Worm (Caenorhabditis elegans) whole organism, dauer: ENCODE results near the gene sri-29.

Experiments used
- unc-62 ChIP-seq: sonication (generic microtip); optimal IDR thresholded peaks from 2 replicates; lab custom pipeline; 2017; ENCODE audit warnings: missing biosample characterization, missing genetic modification reagents, missing genetic modification characterization

sri-29 gene

DNA sequence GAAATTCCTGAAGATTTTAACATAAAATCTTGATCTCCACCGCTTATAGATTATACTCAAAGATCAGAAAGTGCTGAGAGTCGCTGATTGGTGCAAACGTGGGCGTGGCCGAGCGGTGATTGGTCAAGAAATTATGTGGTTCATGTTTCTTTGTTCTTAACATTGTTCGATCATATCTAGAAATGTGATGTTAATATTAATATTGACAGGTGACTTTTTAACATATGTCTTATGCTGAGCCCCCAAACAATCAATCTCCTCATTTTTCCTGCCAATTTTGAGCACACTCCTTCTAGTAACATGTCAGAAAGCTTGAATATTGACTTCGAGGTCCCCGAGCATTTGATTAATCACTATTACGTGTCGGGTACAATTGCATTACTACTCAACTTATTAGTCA is at the start of gene sri-29:
Gene sri-29 (plus strand): TSS at position 301 of the 400 bp plus-strand sequence.
- no peak for TF ChIP-seq unc-62 (GFP tag; lab: Kevin White, UChicago)

DNA sequence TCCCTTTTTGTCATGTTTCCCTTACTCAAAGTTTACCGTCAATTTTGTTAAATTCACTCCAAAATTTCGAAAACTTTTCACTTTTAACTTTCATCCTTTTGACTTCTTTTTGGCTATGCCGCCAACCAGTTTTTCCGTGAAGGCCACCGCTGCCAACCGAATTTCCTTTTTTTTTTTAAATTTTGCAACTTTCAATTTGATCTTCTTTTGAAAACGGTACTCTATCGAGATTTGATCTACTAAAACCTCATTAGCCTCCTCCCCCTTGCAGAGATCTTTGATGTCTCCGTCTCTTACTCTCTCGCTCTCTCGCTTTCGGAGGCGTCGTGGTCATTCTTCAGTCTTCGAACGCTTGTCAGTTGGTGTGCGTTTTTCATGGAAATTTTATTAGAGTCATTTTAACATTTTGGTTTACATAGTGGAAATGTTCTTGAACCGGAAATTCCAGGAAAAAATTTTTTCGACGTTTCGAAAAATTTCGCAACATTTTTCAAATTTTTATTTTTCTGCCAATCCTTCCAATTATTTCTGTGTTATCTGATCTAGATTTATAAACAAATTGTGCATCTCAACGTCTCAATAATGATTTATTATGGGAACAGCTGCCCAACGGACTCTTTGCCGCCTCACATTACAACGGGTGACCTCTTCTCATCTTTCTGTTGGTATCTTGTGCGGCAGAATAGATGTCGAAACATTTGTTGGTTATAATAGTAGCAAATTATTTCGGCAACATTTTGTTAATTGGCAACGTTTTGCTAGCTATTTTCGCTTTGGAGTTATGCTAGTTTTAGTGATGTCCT is 49.3 kb upstream of the sri-29 start:
- TF ChIP-seq unc-62 (GFP tag; lab: Kevin White, UChicago) = no peak

DNA sequence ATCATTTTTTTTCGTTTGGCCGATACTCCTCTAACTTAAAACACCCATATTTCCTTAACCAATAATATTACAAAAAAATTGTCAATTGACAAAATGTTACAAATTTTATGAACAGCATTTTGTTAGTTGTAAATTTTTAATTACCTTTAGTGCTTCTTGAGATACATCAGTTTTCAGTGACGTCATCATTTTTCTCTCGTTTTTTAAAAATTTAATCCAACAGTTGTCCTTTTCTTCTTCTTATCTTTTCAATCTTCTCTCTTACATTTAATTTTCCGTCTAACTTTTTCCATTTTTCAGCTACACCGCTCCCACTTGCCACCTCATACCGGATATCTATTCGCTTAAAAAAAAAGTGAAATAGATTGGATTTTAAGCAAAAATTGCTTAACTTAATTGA is 47.4 kb upstream of the sri-29 start, which contains the start of gene lido-8:
Gene lido-8 (plus strand): TSS at position 301 of the 400 bp plus-strand sequence.
- TF ChIP-seq unc-62 (GFP tag; lab: Kevin White, UChicago) = no peak

DNA sequence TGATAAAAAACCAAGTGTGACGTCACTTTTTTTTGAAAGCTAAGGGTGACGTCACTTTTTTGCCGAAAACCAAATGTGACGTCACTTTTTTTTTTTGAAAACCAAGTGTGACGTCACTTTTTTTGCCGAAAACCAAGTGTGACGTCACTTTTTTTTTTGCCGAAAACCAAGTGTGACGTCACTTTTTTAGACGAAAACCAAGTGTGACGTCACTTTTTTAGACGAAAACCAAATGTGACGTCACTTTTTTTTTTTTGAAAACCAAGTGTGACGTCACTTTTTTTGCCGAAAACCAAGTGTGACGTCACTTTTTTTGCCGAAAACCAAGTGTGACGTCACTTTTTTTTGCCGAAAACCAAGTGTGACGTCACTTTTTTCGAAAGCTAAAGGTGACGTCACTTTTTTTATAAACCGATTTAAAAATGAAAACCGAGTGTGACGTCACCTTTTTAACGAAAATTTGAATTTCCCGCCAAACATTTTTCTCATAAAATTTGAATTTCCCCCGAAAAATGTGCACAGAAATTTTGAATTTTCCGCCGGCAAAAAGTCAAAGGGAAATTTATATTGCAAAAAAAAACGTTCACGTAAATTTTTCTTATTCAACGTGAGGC is 46.2 kb upstream of the sri-29 start:
- TF ChIP-seq unc-62 (GFP tag; lab: Kevin White, UChicago) = no peak

DNA sequence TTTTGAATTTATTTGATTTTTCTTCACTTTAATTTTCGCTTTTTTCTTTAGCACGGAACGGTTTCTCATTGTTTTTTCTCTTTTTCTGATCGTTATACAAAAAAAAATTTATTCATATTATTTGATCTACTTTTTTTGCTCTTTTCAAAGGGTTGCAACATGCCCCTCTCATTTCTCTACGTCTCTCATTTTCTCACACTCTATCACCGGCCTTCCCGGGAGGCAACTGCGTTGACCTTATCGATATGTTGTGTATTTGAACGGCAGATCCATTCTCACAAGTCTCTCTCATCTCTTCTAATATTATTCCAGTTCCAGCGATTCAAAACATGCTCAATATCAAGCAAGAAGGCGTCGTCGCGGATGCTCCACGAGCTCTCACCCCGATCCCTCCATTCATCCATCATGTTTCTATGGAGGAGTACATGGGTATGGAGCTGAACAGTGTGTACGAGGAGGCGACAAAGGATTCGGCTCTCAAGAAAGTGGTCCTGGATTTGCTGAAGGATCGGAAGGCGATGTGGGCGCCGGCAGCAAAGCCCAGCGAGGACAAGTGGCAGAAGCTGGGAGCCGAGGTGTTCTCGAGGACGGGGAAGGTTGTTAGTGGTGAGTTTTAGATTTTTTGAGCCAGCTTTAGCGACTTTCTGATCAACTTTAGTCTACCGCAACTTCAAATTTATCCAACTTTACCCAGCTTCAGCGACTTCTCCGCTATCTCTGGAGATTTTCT is 43.4 kb upstream of the sri-29 start, which contains the start of gene lido-9:
Gene lido-9 (plus strand): TSS at position 234 of the 730 bp plus-strand sequence.
- TF ChIP-seq unc-62 (GFP tag; lab: Kevin White, UChicago) = no peak

DNA sequence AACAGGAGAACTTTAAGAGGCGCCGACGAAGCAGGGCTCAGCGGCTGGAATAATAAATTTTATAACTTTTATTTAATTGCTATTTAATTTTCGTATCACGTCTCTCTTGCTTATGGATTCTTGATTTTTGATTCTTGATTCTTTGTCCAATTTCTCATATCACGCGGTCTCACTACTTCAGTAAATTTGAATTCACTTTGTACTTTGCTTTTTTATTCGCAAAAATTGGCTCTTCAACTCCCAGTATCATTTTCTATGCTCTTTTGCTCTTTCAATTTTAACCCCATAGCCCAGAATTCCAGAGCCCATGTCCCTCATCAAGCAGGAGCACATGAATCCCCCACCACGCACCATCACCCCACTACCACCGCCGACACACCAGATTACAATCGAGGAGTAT is 41.9 kb upstream of the sri-29 start, which contains the start of gene lido-10:
Gene lido-10 (plus strand): TSS at position 301 of the 400 bp plus-strand sequence.
- TF ChIP-seq unc-62 (GFP tag; lab: Kevin White, UChicago) = no peak

DNA sequence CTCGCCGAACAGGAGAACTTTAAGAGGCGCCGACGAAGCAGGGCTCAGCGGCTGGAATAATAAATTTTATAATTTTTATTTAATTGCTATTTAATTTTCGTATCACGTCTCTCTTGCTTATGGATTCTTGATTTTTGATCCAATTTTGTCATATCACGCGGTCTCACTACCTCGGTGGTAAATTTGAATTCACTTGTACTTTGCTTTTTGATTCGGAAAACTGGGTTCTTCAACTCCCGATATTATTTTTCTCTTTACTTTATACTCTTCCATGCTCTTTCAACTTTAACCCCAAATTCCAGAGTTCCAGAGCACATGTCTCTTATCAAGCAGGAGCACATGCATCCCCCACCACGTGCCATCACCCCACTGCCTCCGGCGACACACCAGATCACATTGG is 40.5 kb upstream of the sri-29 start, which contains the start of gene lido-11:
Gene lido-11 (plus strand): TSS at position 301 of the 400 bp plus-strand sequence.
- TF ChIP-seq unc-62 (GFP tag; lab: Kevin White, UChicago) = no peak

DNA sequence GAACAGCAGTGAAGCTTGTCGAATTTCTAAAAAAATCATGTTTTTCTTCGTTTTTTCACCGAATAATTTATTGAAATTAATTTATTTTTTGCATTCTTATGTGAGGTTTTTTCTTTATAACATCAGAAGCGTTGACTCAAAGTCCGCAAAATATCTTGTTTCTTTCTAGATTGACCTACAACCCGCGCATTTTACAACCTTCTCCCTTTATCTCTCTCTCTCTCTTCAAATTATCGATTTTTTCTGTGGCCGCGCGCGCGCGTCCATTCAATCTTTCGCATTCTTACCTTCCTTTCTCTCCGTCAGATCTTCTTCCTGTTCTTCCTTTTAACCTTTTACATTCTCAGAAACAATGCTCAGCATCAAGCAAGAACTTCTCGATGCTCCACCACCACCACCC is 38.6 kb upstream of the sri-29 start, which contains the start of gene lido-12:
Gene lido-12 (plus strand): TSS at position 301 of the 400 bp plus-strand sequence.
- TF ChIP-seq unc-62 (GFP tag; lab: Kevin White, UChicago) = no peak

DNA sequence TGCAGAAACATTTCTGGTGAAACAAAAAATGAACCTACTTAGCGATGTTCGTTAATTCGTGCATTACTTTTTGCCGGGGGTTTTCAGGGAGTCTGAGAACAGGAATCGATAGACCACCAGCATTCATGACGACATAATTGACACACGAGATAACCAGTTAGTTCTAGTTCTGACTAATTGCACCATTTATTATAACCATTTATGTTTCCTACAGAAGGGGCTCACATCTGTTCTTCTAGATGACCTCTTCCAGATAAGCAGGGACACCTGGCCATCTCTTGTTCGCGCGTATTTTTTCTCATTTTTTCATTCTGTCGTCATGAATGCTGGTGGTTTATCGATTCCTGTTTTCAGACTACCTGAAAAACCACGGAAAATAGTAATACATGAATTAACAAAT is 35.7 kb upstream of the sri-29 start, which contains the start of gene sdz-5:
Gene sdz-5 (plus strand): TSS at position 301 of the 400 bp plus-strand sequence.
- TF ChIP-seq unc-62 (GFP tag; lab: Kevin White, UChicago) = no peak

DNA sequence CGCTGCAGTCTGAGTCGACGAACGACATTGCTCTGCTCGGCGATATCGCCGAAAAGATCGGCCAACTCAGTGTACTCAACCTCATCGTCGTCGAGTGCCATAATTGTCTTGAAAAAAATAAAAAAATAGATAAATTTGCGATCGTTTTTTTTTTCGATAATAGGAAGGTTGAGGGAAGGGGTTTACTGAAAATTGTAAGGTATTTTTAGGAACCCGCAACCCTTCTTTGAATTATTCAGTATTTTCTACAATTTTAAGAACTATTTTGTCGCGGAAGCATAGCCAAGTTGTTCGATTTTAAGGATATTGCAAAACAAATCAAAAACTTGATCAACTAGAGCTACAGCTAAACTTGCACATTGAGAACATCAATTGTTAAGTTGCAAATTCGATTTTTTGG is 32.0 kb upstream of the sri-29 start, which contains the start of gene C41H7.9:
Gene C41H7.9 (minus strand): TSS at position 101 of the 400 bp plus-strand sequence.
- no peak for TF ChIP-seq unc-62 (GFP tag; lab: Kevin White, UChicago)

DNA sequence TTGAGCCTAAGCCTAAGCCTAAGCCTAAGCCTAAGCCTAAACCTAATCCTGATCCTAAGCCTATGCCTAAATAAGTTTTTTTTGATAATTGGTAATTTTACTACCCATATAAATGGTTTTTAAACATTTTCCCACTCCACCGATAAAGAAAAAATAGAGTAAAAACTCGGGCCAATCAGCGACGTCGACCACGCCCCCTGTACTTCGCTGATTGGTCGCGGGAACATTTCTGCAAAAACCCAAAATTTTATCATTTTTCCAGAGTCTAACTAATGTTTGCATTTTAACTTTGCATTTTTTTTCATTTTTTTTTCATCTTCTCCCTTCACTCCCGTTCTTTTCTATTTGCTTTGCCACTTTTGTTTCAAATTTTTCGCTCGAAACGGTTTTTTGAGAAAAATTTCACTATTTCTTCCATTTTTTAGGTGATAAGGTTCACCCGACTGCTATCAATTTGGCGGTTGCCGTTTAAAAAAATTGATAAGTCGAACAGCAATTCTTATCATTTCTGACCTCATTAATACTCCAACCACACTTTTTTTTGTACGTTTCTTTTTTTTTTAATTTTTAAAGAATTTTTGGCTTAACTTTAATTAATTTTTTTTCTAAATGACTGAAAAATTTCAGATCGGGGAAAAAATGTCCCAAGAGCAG is 29.8 kb upstream of the sri-29 start, which contains the start of gene C41H7.2:
Gene C41H7.2 (plus strand): TSS at position 622 of the 654 bp plus-strand sequence.
- no peak for TF ChIP-seq unc-62 (GFP tag; lab: Kevin White, UChicago)

DNA sequence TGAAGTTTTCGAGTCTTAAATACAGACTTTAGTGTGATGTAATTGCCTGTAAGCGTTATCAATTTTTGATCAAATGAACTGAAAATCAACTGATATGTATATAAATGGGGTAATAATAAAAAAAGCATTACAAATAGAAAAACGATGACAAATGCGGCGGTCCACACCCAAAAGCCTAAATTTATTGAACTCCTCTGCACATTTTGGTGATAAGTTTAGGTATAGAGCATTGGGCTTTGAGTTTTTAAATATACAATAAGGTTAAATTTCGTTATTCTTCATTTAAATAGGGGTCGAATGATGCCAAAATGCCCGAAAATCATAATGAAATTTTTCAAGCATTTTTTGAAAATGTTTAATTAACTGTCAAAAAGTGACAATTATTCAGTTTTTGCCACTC is 24.3 kb upstream of the sri-29 start, which contains the start of gene clec-3:
Gene clec-3 (minus strand): TSS at position 101 of the 400 bp plus-strand sequence.
- TF ChIP-seq unc-62 (GFP tag; lab: Kevin White, UChicago) = no peak

DNA sequence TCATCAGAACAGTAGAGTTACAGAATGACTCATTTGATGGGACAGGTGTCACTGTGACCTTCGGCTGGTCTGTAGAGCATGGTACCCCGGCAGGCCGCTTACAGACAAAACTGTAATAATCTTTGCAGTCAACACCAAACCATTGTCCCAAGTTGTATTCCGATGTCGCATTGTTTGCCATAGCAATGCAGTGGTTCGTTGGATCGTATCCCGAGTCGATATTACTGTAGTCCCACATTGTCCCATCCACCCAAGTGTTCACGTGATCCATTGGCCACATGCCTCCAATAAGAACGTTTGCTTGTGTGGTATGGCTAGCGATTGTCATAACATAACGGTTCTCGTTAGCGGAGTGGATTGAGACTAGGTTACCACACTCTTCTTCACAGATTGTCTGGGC is 23.2 kb upstream of the sri-29 start:
- no peak for TF ChIP-seq unc-62 (GFP tag; lab: Kevin White, UChicago)

DNA sequence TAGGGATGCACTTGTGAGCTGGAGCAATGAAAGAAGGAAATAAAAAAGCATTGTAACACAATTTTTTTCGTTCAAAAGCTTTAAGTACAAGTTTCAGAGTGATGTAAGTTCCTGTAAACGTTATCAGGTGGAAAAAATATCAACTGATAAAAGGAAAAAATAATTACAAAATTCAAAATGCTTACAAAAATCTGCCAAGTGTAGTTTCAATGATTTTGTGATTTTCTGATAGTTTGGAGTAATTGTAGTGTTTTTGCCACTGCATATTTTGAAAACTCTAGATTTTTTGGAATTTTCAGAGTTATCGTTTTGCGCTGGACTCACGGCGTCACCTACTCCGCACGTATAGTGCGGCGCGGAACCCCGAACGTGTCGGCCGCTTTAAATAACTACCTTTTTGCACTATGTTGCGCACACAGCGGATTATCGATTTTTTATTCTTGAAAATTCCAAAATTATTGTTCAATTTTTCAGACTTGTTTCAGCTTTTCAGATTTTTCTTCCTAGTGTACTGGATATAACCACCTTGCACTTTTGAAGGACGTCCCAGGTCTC is 20.7 kb upstream of the sri-29 start, which contains the start of gene clec-2:
Gene clec-2 (minus strand): TSS at position 51 of the 555 bp plus-strand sequence.
- TF ChIP-seq unc-62 (GFP tag; lab: Kevin White, UChicago) = no peak
